Fruit fly (Drosophila melanogaster): ENCODE results near the gene CG13398.

dm6 chr2L:8364006-8364956 lies 50.8 kb downstream of the CG13398 start, which contains the start of the genes RpS13 and CSN8:
- TF ChIP-seq CG8478 (optimal IDR thresholded peaks at IDR 0.05) (no peak), CTCF (optimal IDR thresholded peaks at IDR 0.05) (no peak)
